Fruit fly (Drosophila melanogaster) whole organism, embryonic: ENCODE measurements around the gene TTLL4B.
A peak's percentile ranks its signal among the peaks of the same experiment; 100 is the strongest.

Experiments
- ATbp ChIP-seq: fragments of 200-800 bp; sonication (Bioruptor generic); optimal IDR thresholded peaks from 2 replicates; lab custom pipeline; 2017; ENCODE audit warnings: missing biosample characterization, mild to moderate bottlenecking, missing genetic modification characterization, missing genetic modification reagents
- CG10321 ChIP-seq: fragments of 200-800 bp; sonication (Bioruptor generic); IDR thresholded peaks from 2 replicates; pipeline ENCODE4 v1.3.6; 2022; ENCODE audit warnings: missing biosample characterization, missing genetic modification characterization
- CG10979 ChIP-seq: fragments of 200-800 bp; sonication (Bioruptor generic); optimal IDR thresholded peaks from 2 replicates; lab custom pipeline; 2018; ENCODE audit warnings: missing biosample characterization, mild to moderate bottlenecking, missing genetic modification characterization, moderate library complexity
- CG15514 ChIP-seq: fragments of 200-800 bp; sonication (Bioruptor generic); optimal IDR thresholded peaks from 3 replicates; lab custom pipeline; 2017; ENCODE audit warnings: missing biosample characterization, missing genetic modification characterization, mild to moderate bottlenecking, moderate library complexity, missing genetic modification reagents
- CG17829 ChIP-seq: fragments of 200-800 bp; optimal IDR thresholded peaks from 2 replicates; lab custom pipeline; 2019; ENCODE audit warnings: missing biosample characterization, mild to moderate bottlenecking, missing genetic modification characterization, moderate library complexity
- CG1832 ChIP-seq: fragments of 200-800 bp; sonication (Bioruptor generic); optimal IDR thresholded peaks from 2 replicates; lab custom pipeline; 2017; ENCODE audit warnings: missing biosample characterization, mild to moderate bottlenecking, missing genetic modification characterization, inconsistent platforms
- CG6254 ChIP-seq: fragments of 200-800 bp; sonication (Bioruptor generic); optimal IDR thresholded peaks from 3 replicates; lab custom pipeline; 2017; ENCODE audit warnings: mild to moderate bottlenecking, missing biosample characterization, missing genetic modification reagents, missing genetic modification characterization
- CG8388 ChIP-seq: fragments of 200-800 bp; sonication (Bioruptor generic); optimal IDR thresholded peaks from 2 replicates; lab custom pipeline; 2019; ENCODE audit warnings: missing biosample characterization, mild to moderate bottlenecking, missing genetic modification characterization, moderate library complexity
- CG9932 ChIP-seq: fragments of 200-800 bp; sonication (Bioruptor generic); IDR thresholded peaks from 2 replicates; pipeline ENCODE4 v1.3.6; 2022; ENCODE audit warnings: missing biosample characterization, missing genetic modification characterization
- CoRest ChIP-seq: fragments of 200-800 bp; sonication (Bioruptor generic); optimal IDR thresholded peaks from 3 replicates; lab custom pipeline; 2018; ENCODE audit warnings: missing biosample characterization, mild to moderate bottlenecking, missing genetic modification characterization, moderate library complexity
- Dll ChIP-seq: fragments of 200-800 bp; sonication (Bioruptor generic); IDR thresholded peaks from 4 replicates; pipeline ENCODE4 v1.3.6; 2022; ENCODE audit warnings: missing biosample characterization, missing genetic modification characterization; ENCODE audit not compliant: partially characterized antibody
- Jarid2 ChIP-seq: fragments of 200-800 bp; sonication (Bioruptor generic); optimal IDR thresholded peaks from 3 replicates; lab custom pipeline; 2017; ENCODE audit warnings: mild to moderate bottlenecking, missing biosample characterization, missing genetic modification reagents, missing genetic modification characterization
- Kr ChIP-seq: fragments of 200-800 bp; sonication (Bioruptor generic); optimal IDR thresholded peaks from 2 replicates; lab custom pipeline; 2017; ENCODE audit warnings: missing biosample characterization, mild to moderate bottlenecking, missing genetic modification characterization
- Nf-YA ChIP-seq: fragments of 200-800 bp; sonication (Bioruptor generic); IDR thresholded peaks from 2 replicates; pipeline ENCODE4 v1.3.6; 2022; ENCODE audit warnings: missing biosample characterization, missing genetic modification characterization
- Nf-YB ChIP-seq: fragments of 200-800 bp; sonication (Bioruptor generic); optimal IDR thresholded peaks from 3 replicates; lab custom pipeline; 2019; ENCODE audit warnings: missing biosample characterization, mild to moderate bottlenecking, missing genetic modification characterization, moderate library complexity
- Nf-YC ChIP-seq: fragments of 200-800 bp; optimal IDR thresholded peaks from 3 replicates; lab custom pipeline; 2019; ENCODE audit warnings: missing biosample characterization, mild to moderate bottlenecking, missing genetic modification characterization, moderate library complexity
- Trl ChIP-seq, 3 experiments: fragments of >200 bp in 2 of 3; fragments of 200-800 bp in 1 of 3; sonication (Bioruptor generic) in 1 of 3; optimal IDR thresholded peaks; 2 replicates in 1 of 3; 3 replicates in 2 of 3; lab custom pipeline; 2016 to 2017; ENCODE audit warnings: missing biosample characterization in 1 of 3, missing genetic modification characterization in 1 of 3
- abd-A ChIP-seq: fragments of 200-800 bp; sonication (Bioruptor generic); optimal IDR thresholded peaks from 3 replicates; lab custom pipeline; 2019; ENCODE audit warnings: missing biosample characterization, mild to moderate bottlenecking, missing genetic modification characterization, moderate library complexity
- ash1 ChIP-seq: fragments of 200-800 bp; sonication (Bioruptor generic); optimal IDR thresholded peaks from 2 replicates; lab custom pipeline; 2018; ENCODE audit warnings: missing biosample characterization, mild to moderate bottlenecking, missing genetic modification characterization
- ato ChIP-seq: fragments of 200-800 bp; sonication (Bioruptor generic); IDR thresholded peaks from 2 replicates; pipeline ENCODE4 v1.3.6; 2022; ENCODE audit warnings: missing biosample characterization, missing genetic modification characterization; ENCODE audit not compliant: partially characterized antibody
- cg ChIP-seq: fragments of 200-800 bp; sonication (Bioruptor generic); optimal IDR thresholded peaks from 3 replicates; lab custom pipeline; 2019; ENCODE audit warnings: missing biosample characterization, mild to moderate bottlenecking, missing genetic modification characterization, moderate library complexity
- chinmo ChIP-seq: fragments of 200-800 bp; sonication (Bioruptor generic); IDR thresholded peaks from 4 replicates; pipeline ENCODE4 v1.3.6; 2022; ENCODE audit warnings: missing biosample characterization, missing genetic modification characterization; ENCODE audit not compliant: partially characterized antibody
- esg ChIP-seq: fragments of 200-800 bp; sonication (Bioruptor generic); conservative IDR thresholded peaks from 2 replicates; pipeline ENCODE4 v1.3.6; 2022; ENCODE audit warnings: missing biosample characterization, missing genetic modification characterization
- gcm ChIP-seq: fragments of 200-800 bp; sonication (Bioruptor generic); optimal IDR thresholded peaks from 2 replicates; lab custom pipeline; 2019; ENCODE audit warnings: missing biosample characterization, mild to moderate bottlenecking, missing genetic modification characterization, moderate library complexity
- gsb ChIP-seq: fragments of 200-800 bp; sonication (Bioruptor generic); IDR thresholded peaks from 2 replicates; pipeline ENCODE4 v1.3.6; 2022; ENCODE audit warnings: missing biosample characterization, missing genetic modification characterization
- ind ChIP-seq: fragments of 200-800 bp; sonication (Bioruptor generic); optimal IDR thresholded peaks from 3 replicates; lab custom pipeline; 2016; ENCODE audit warnings: missing biosample characterization, missing genetic modification characterization
- kni ChIP-seq: fragments of 200-800 bp; sonication (Bioruptor generic); optimal IDR thresholded peaks from 3 replicates; lab custom pipeline; 2017; ENCODE audit warnings: mild to moderate bottlenecking, missing biosample characterization, missing genetic modification reagents, missing genetic modification characterization
- oc ChIP-seq: fragments of 200-800 bp; sonication (Bioruptor generic); optimal IDR thresholded peaks from 2 replicates; lab custom pipeline; 2018; ENCODE audit warnings: missing biosample characterization, mild to moderate bottlenecking, missing genetic modification characterization, moderate library complexity
- pan ChIP-seq, 4 experiments: fragments of >200 bp in 3 of 4; fragments of 200-800 bp in 1 of 4; sonication (Bioruptor generic) in 1 of 4; optimal IDR thresholded peaks in 3 of 4; IDR thresholded peaks in 1 of 4; 2 replicates each; pipeline versions ENCODE4 v1.3.6 to Lab custom; 2017 to 2022; ENCODE audit warnings: missing biosample characterization in 2 of 4, missing genetic modification characterization in 2 of 4, mixed read lengths in 1 of 4
- pros ChIP-seq: fragments of 200-800 bp; sonication (Bioruptor generic); optimal IDR thresholded peaks from 3 replicates; lab custom pipeline; 2019; ENCODE audit warnings: missing biosample characterization, mild to moderate bottlenecking, missing genetic modification characterization, moderate library complexity
- repo ChIP-seq: fragments of 200-800 bp; sonication (Bioruptor generic); optimal IDR thresholded peaks from 2 replicates; lab custom pipeline; 2016; ENCODE audit warnings: missing biosample characterization, missing genetic modification characterization
- sens ChIP-seq: fragments of 200-800 bp; sonication (Bioruptor generic); peaks from one replicate; lab custom pipeline; 2016; ENCODE audit warnings: missing biosample characterization, missing genetic modification characterization
- sens-2 ChIP-seq: fragments of 200-800 bp; sonication (Bioruptor generic); IDR thresholded peaks from 2 replicates; pipeline ENCODE4 v1.3.6; 2022; ENCODE audit warnings: missing biosample characterization, missing genetic modification characterization
- seq ChIP-seq: fragments of 200-800 bp; sonication (Bioruptor generic); IDR thresholded peaks from 2 replicates; pipeline ENCODE4 v1.3.6; 2022; ENCODE audit warnings: missing biosample characterization, missing genetic modification characterization
- sqz ChIP-seq: fragments of 200-800 bp; sonication (Bioruptor generic); optimal IDR thresholded peaks from 3 replicates; lab custom pipeline; 2018; ENCODE audit warnings: missing biosample characterization, mild to moderate bottlenecking, missing genetic modification characterization
- sr ChIP-seq: fragments of 200-800 bp; sonication (Bioruptor generic); IDR thresholded peaks from 3 replicates; pipeline ENCODE4 v1.3.6; 2022; ENCODE audit warnings: missing biosample characterization, missing genetic modification characterization
- tll ChIP-seq, 2 experiments: fragments of 200-800 bp in 1 of 2; fragments of >200 bp in 1 of 2; sonication (Bioruptor generic) in 1 of 2; optimal IDR thresholded peaks; 2 replicates each; lab custom pipeline; 2017 to 2019; ENCODE audit warnings: missing biosample characterization in 2 of 2, missing genetic modification characterization in 2 of 2, mild to moderate bottlenecking in 1 of 2, moderate library complexity in 1 of 2
- twi ChIP-seq: fragments of 200-800 bp; optimal IDR thresholded peaks from 2 replicates; lab custom pipeline; 2019; ENCODE audit warnings: missing biosample characterization, mild to moderate bottlenecking, missing genetic modification characterization, moderate library complexity
- zen ChIP-seq: fragments of 200-800 bp; sonication (Bioruptor generic); optimal IDR thresholded peaks from 3 replicates; lab custom pipeline; 2018; ENCODE audit warnings: missing biosample characterization, mild to moderate bottlenecking, missing genetic modification characterization, moderate library complexity

TTLL4B gene

dm6 chr2L:3836440-3836890 lies 26.0 kb upstream of the TTLL4B start, which contains the start of gene slp2 (continued):
- TF ChIP-seq CG10979 (tag; lab: Kevin White, UChicago) (no peak), CG15514 (GFP tag; lab: Kevin White, UChicago) (no peak), repo (no peak), twi (tag; lab: Kevin White, UChicago) (peak; percentile 9), oc (tag; lab: Kevin White, UChicago) (peak; percentile 43), pan (optimal IDR thresholded peaks at IDR 0.05; lab: Kevin White, UChicago) (no peak), pan (GFP tag; optimal IDR thresholded peaks at IDR 0.05 in 1 of 2, IDR thresholded peaks at IDR 0.05 in 1 of 2) (peak in 1 of 2 experiments; percentile 60), CG6254 (GFP tag; lab: Kevin White, UChicago) (peak; percentile 65), zen (tag; lab: Kevin White, UChicago) (peak; percentile 87), ato (no peak), Dll (GFP tag; lab: Robert Waterston, UW) (0 out of 4 replicates have a peak, but pooled peaks have one; percentile 16), abd-A (tag; lab: Kevin White, UChicago) (peak; percentile 87), CG1832 (peak; percentile 83), sens-2 (GFP tag; lab: Robert Waterston, UW) (0 out of 2 replicates have a peak, but pooled peaks have one; percentile 14), sens (GFP tag; lab: Kevin White, UChicago) (peak; percentile 78), cg (peak; percentile 94), Nf-YA (GFP tag; lab: Robert Waterston, UW) (peak; percentile 85), esg (no peak), Kr (GFP tag; lab: Kevin White, UChicago) (peak; percentile 38), Nf-YC (tag; lab: Kevin White, UChicago) (peak; percentile 98), CoRest (peak; percentile 5), CG17829 (tag; lab: Kevin White, UChicago) (peak; percentile 36), seq (peak; percentile 81), ind (GFP tag; lab: Kevin White, UChicago) (no peak), sqz (peak; percentile 48), ATbp (no peak), gsb (GFP tag; lab: Robert Waterston, UW) (no peak), tll (GFP tag; optimal IDR thresholded peaks at IDR 0.05; lab: Kevin White, UChicago) (peak in 1 of 2 experiments; percentile 46), Jarid2 (GFP tag; lab: Kevin White, UChicago) (peak; percentile 72), sr (0 out of 3 replicates have a peak, but pooled peaks have one; percentile 33), ash1 (GFP tag; lab: Kevin White, UChicago) (peak; percentile 45), Trl (optimal IDR thresholded peaks at IDR 0.05; lab: Kevin White, UChicago) (peak; percentile 51 to 55), Trl (GFP tag; optimal IDR thresholded peaks at IDR 0.05; lab: Kevin White, UChicago) (no peak), CG9932 (GFP tag; lab: Robert Waterston, UW) (0 out of 2 replicates have a peak, but pooled peaks have one; percentile 24), chinmo (GFP tag; lab: Robert Waterston, UW) (0 out of 4 replicates have a peak, but pooled peaks have one; percentile 16), kni (peak; percentile 72), CG10321 (GFP tag; lab: Robert Waterston, UW) (peak; percentile 79), pros (GFP tag; lab: Kevin White, UChicago) (peak; percentile 69), CG8388 (GFP tag; lab: Kevin White, UChicago) (no peak), Nf-YB (GFP tag; lab: Kevin White, UChicago) (peak; percentile 99), gcm (peak; percentile 18)
